Fruit fly (Drosophila melanogaster) S2 (cell line): Measurements from ENCODE around the gene CG31431.

Experiments used
- CG8478 ChIP-seq: fragments of >200 bp; optimal IDR thresholded peaks from 2 replicates; lab custom pipeline; 2018
- CTCF ChIP-seq, 2 experiments: fragments of >200 bp; optimal IDR thresholded peaks; 2 replicates each; lab custom pipeline; 2018

- TF ChIP-seq CG8478 (lab: Kevin White, UChicago) (no peak), CTCF (optimal IDR thresholded peaks at IDR 0.05; lab: Kevin White, UChicago) (no peak)
Measured at dm6 chr3R:21916987-21917386, 46.5 kb downstream of the CG31431 start.
